Worm (Caenorhabditis elegans): ENCODE measurements around the gene metl-18.

ce11 chrIII:3469646-3470045, 44.1 kb downstream of the metl-18 start, which contains the start of gene smim-14:
- TF ChIP-seq dao-5 (tag; optimal IDR thresholded peaks at IDR 0.05), result no peak
- no peak for TF ChIP-seq him-1 (tag; optimal IDR thresholded peaks at IDR 0.05)
- no peak for TF ChIP-seq W03F9.2 (tag; optimal IDR thresholded peaks at IDR 0.05)
